Fruit fly (Drosophila melanogaster): ENCODE measurements around the gene CG1999.

- TF ChIP-seq CG32121 (GFP tag; IDR thresholded peaks at IDR 0.05): no peak
- no peak for TF ChIP-seq D1 (tag; optimal IDR thresholded peaks at IDR 0.05)
- TF ChIP-seq Pif1B (GFP tag; optimal IDR thresholded peaks at IDR 0.05): no peak
Observed at dm6 chrX:7358496-7358895, at the start of gene CG1999.
